Fruit fly (Drosophila melanogaster) whole organism, embryonic: ENCODE data around the gene Uck.

Experiments used
- Blimp-1 ChIP-seq: fragments of 200-800 bp; sonication (Bioruptor generic); optimal IDR thresholded peaks from 3 replicates; lab custom pipeline; 2018; ENCODE audit warnings: missing biosample characterization, missing genetic modification characterization, mild to moderate bottlenecking, moderate library complexity, missing genetic modification reagents
- BtbVII ChIP-seq: fragments of 200-800 bp; sonication (Bioruptor generic); optimal IDR thresholded peaks from 3 replicates; lab custom pipeline; 2017; ENCODE audit warnings: missing biosample characterization, mild to moderate bottlenecking, missing genetic modification characterization
- Bteb2 ChIP-seq: fragments of 200-800 bp; sonication (Bioruptor generic); optimal IDR thresholded peaks from 2 replicates; lab custom pipeline; 2016; ENCODE audit warnings: missing biosample characterization, missing genetic modification characterization
- CG10565 ChIP-seq: fragments of 200-800 bp; sonication (Bioruptor generic); optimal IDR thresholded peaks from 3 replicates; lab custom pipeline; 2016; ENCODE audit warnings: missing biosample characterization, mild to moderate bottlenecking, missing genetic modification characterization
- CG11560 ChIP-seq: fragments of 200-800 bp; sonication (Bioruptor generic); IDR thresholded peaks from 3 replicates; pipeline ENCODE4 v1.3.6; 2022; ENCODE audit warnings: missing biosample characterization, missing genetic modification characterization
- CG13424 ChIP-seq: fragments of 200-800 bp; sonication (Bioruptor generic); optimal IDR thresholded peaks from 2 replicates; lab custom pipeline; 2019; ENCODE audit warnings: missing biosample characterization, mild to moderate bottlenecking, missing genetic modification characterization, moderate library complexity
- CG14965 ChIP-seq: fragments of 200-800 bp; sonication (Bioruptor generic); optimal IDR thresholded peaks from 2 replicates; lab custom pipeline; 2016; ENCODE audit warnings: missing biosample characterization, missing genetic modification characterization, borderline replicate concordance
- CG17568 ChIP-seq: fragments of 200-800 bp; sonication (Bioruptor generic); optimal IDR thresholded peaks from 2 replicates; lab custom pipeline; 2018; ENCODE audit warnings: missing biosample characterization, mild to moderate bottlenecking, missing genetic modification characterization, moderate library complexity
- CG17829 ChIP-seq: fragments of 200-800 bp; optimal IDR thresholded peaks from 2 replicates; lab custom pipeline; 2019; ENCODE audit warnings: missing biosample characterization, mild to moderate bottlenecking, missing genetic modification characterization, moderate library complexity
- CG2202 ChIP-seq: fragments of 200-800 bp; sonication (Bioruptor generic); optimal IDR thresholded peaks from 2 replicates; lab custom pipeline; 2018; ENCODE audit warnings: missing biosample characterization, mild to moderate bottlenecking, missing genetic modification characterization
- CG30431 ChIP-seq: fragments of 200-800 bp; sonication (Bioruptor generic); optimal IDR thresholded peaks from 2 replicates; lab custom pipeline; 2017; ENCODE audit warnings: missing biosample characterization, missing genetic modification characterization
- CG31388 ChIP-seq: fragments of 200-800 bp; sonication (Bioruptor generic); optimal IDR thresholded peaks from 2 replicates; lab custom pipeline; 2016; ENCODE audit warnings: missing biosample characterization, missing genetic modification characterization
- CG31441 ChIP-seq: fragments of 200-800 bp; sonication (Bioruptor generic); IDR thresholded peaks from 2 replicates; pipeline ENCODE4 v1.3.6; 2022; ENCODE audit warnings: missing biosample characterization, missing genetic modification characterization
- CG4282 ChIP-seq: fragments of 200-800 bp; sonication (Bioruptor generic); optimal IDR thresholded peaks from 2 replicates; lab custom pipeline; 2016; ENCODE audit warnings: missing biosample characterization, missing genetic modification characterization
- CG4707 ChIP-seq: fragments of 200-800 bp; sonication (Bioruptor generic); optimal IDR thresholded peaks from 2 replicates; lab custom pipeline; 2018; ENCODE audit warnings: missing biosample characterization, mild to moderate bottlenecking, missing genetic modification characterization, moderate library complexity
- CG4730 ChIP-seq: fragments of 200-800 bp; sonication (Bioruptor generic); IDR thresholded peaks from 2 replicates; pipeline ENCODE4 v1.3.6; 2022; ENCODE audit warnings: missing biosample characterization, missing genetic modification characterization
- CG6254 ChIP-seq: fragments of 200-800 bp; sonication (Bioruptor generic); optimal IDR thresholded peaks from 3 replicates; lab custom pipeline; 2017; ENCODE audit warnings: mild to moderate bottlenecking, missing biosample characterization, missing genetic modification reagents, missing genetic modification characterization
- CG6689 ChIP-seq: fragments of 200-800 bp; sonication (Bioruptor generic); IDR thresholded peaks from 2 replicates; pipeline ENCODE4 v1.3.6; 2022; ENCODE audit warnings: missing biosample characterization, missing genetic modification characterization
- CG7372 ChIP-seq: fragments of 200-800 bp; sonication (Bioruptor generic); IDR thresholded peaks from 2 replicates; pipeline ENCODE4 v1.3.6; 2022; ENCODE audit warnings: missing biosample characterization, missing genetic modification characterization
- CG7556 ChIP-seq: fragments of 200-800 bp; sonication (Bioruptor generic); optimal IDR thresholded peaks from 2 replicates; lab custom pipeline; 2017; ENCODE audit warnings: missing biosample characterization, mild to moderate bottlenecking, missing genetic modification characterization
- CG7839 ChIP-seq: fragments of 200-800 bp; sonication (Bioruptor generic); optimal IDR thresholded peaks from 3 replicates; lab custom pipeline; 2018; ENCODE audit warnings: missing biosample characterization, mild to moderate bottlenecking, missing genetic modification characterization, moderate library complexity
- CG7987 ChIP-seq: fragments of 200-800 bp; sonication (Bioruptor generic); optimal IDR thresholded peaks from 2 replicates; lab custom pipeline; 2018; ENCODE audit warnings: missing biosample characterization, mild to moderate bottlenecking, missing genetic modification characterization, moderate library complexity
- CG8388 ChIP-seq: fragments of 200-800 bp; sonication (Bioruptor generic); optimal IDR thresholded peaks from 2 replicates; lab custom pipeline; 2019; ENCODE audit warnings: missing biosample characterization, mild to moderate bottlenecking, missing genetic modification characterization, moderate library complexity
- CG9437 ChIP-seq: fragments of 200-800 bp; sonication (Bioruptor generic); optimal IDR thresholded peaks from 2 replicates; lab custom pipeline; 2018; ENCODE audit warnings: missing biosample characterization, mild to moderate bottlenecking, missing genetic modification characterization
- D19B ChIP-seq: fragments of 200-800 bp; sonication (Bioruptor generic); optimal IDR thresholded peaks from 2 replicates; lab custom pipeline; 2017; ENCODE audit warnings: missing biosample characterization, mild to moderate bottlenecking, missing genetic modification characterization
- E2f1 ChIP-seq: fragments of 200-800 bp; sonication (Bioruptor generic); IDR thresholded peaks from 2 replicates; pipeline ENCODE4 v1.3.6; 2022; ENCODE audit warnings: missing biosample characterization, missing genetic modification characterization
- Gug ChIP-seq: fragments of 200-800 bp; sonication (Bioruptor generic); IDR thresholded peaks from 4 replicates; pipeline ENCODE4 v1.3.6; 2022; ENCODE audit warnings: missing biosample characterization, missing genetic modification characterization
- HLHmδ ChIP-seq: fragments of 200-800 bp; sonication (Bioruptor generic); optimal IDR thresholded peaks from 2 replicates; lab custom pipeline; 2018; ENCODE audit warnings: missing biosample characterization, mild to moderate bottlenecking, missing genetic modification characterization, moderate library complexity
- Hr3 ChIP-seq: fragments of 200-800 bp; sonication (Bioruptor generic); optimal IDR thresholded peaks from 3 replicates; lab custom pipeline; 2016; ENCODE audit warnings: missing biosample characterization, missing genetic modification characterization
- Hr51 ChIP-seq, 2 experiments: fragments of 200-800 bp; sonication (Bioruptor generic); optimal IDR thresholded peaks; 2 replicates in 1 of 2; 3 replicates in 1 of 2; lab custom pipeline; 2016 to 2018; ENCODE audit warnings: missing biosample characterization in 2 of 2, missing genetic modification characterization in 2 of 2, mild to moderate bottlenecking in 1 of 2, moderate library complexity in 1 of 2
- Lpt ChIP-seq: fragments of >200 bp; optimal IDR thresholded peaks from 2 replicates; lab custom pipeline; 2018; ENCODE audit warnings: missing biosample characterization, missing genetic modification characterization
- MTF-1 ChIP-seq: fragments of 200-800 bp; sonication (Bioruptor generic); optimal IDR thresholded peaks from 2 replicates; lab custom pipeline; 2018; ENCODE audit warnings: missing biosample characterization, mild to moderate bottlenecking, missing genetic modification characterization, borderline replicate concordance
- Neu2 ChIP-seq: fragments of 200-800 bp; sonication (Bioruptor generic); optimal IDR thresholded peaks from 3 replicates; lab custom pipeline; 2016; ENCODE audit warnings: missing biosample characterization, missing genetic modification characterization, borderline replicate concordance
- Oli ChIP-seq: fragments of 200-800 bp; sonication (Bioruptor generic); optimal IDR thresholded peaks from 2 replicates; lab custom pipeline; 2018; ENCODE audit warnings: missing biosample characterization, mild to moderate bottlenecking, missing genetic modification characterization, moderate library complexity
- Optix ChIP-seq: fragments of 200-800 bp; sonication (Bioruptor generic); IDR thresholded peaks from 3 replicates; pipeline ENCODE4 v1.3.6; 2022; ENCODE audit warnings: missing biosample characterization, missing genetic modification characterization
- Sox102F ChIP-seq: fragments of 200-800 bp; sonication (Bioruptor generic); optimal IDR thresholded peaks from 2 replicates; lab custom pipeline; 2018; ENCODE audit warnings: missing biosample characterization, mild to moderate bottlenecking, missing genetic modification characterization, moderate library complexity
- Xbp1 ChIP-seq: fragments of 200-800 bp; sonication (Bioruptor generic); optimal IDR thresholded peaks from 3 replicates; lab custom pipeline; 2016; ENCODE audit warnings: missing biosample characterization, mild to moderate bottlenecking, missing genetic modification characterization
- ato ChIP-seq: fragments of 200-800 bp; sonication (Bioruptor generic); IDR thresholded peaks from 2 replicates; pipeline ENCODE4 v1.3.6; 2022; ENCODE audit warnings: missing biosample characterization, missing genetic modification characterization; ENCODE audit not compliant: partially characterized antibody
- caup ChIP-seq: fragments of 200-800 bp; sonication (Bioruptor generic); optimal IDR thresholded peaks from 3 replicates; lab custom pipeline; 2017; ENCODE audit warnings: missing biosample characterization, mild to moderate bottlenecking, missing genetic modification characterization, moderate library complexity; ENCODE audit not compliant: severe bottlenecking
- chinmo ChIP-seq: fragments of 200-800 bp; sonication (Bioruptor generic); IDR thresholded peaks from 4 replicates; pipeline ENCODE4 v1.3.6; 2022; ENCODE audit warnings: missing biosample characterization, missing genetic modification characterization; ENCODE audit not compliant: partially characterized antibody
- gce ChIP-seq: fragments of 200-800 bp; sonication (Bioruptor generic); IDR thresholded peaks from 3 replicates; pipeline ENCODE4 v1.3.6; 2022; ENCODE audit warnings: missing biosample characterization, missing genetic modification characterization
- gcm2 ChIP-seq: fragments of 200-800 bp; sonication (Bioruptor generic); optimal IDR thresholded peaks from 2 replicates; lab custom pipeline; 2016; ENCODE audit warnings: missing biosample characterization, missing genetic modification characterization
- grn ChIP-seq: fragments of 200-800 bp; sonication (Bioruptor generic); optimal IDR thresholded peaks from 3 replicates; lab custom pipeline; 2017; ENCODE audit warnings: missing biosample characterization, missing genetic modification characterization
- nau ChIP-seq: fragments of 200-800 bp; sonication (Bioruptor generic); optimal IDR thresholded peaks from 3 replicates; lab custom pipeline; 2017; ENCODE audit warnings: missing biosample characterization, mild to moderate bottlenecking, missing genetic modification characterization, missing genetic modification reagents
- phol ChIP-seq: fragments of 200-800 bp; sonication (Bioruptor generic); optimal IDR thresholded peaks from 3 replicates; lab custom pipeline; 2018; ENCODE audit warnings: missing biosample characterization, mild to moderate bottlenecking, missing genetic modification characterization, moderate library complexity
- pita ChIP-seq: fragments of 200-800 bp; sonication (Bioruptor generic); optimal IDR thresholded peaks from 2 replicates; lab custom pipeline; 2017; ENCODE audit warnings: missing biosample characterization, mild to moderate bottlenecking, missing genetic modification characterization
- psq ChIP-seq: fragments of 200-800 bp; sonication (Bioruptor generic); optimal IDR thresholded peaks from 2 replicates; lab custom pipeline; 2017; ENCODE audit warnings: missing biosample characterization, missing genetic modification characterization
- stc ChIP-seq: fragments of 200-800 bp; sonication (Bioruptor generic); IDR thresholded peaks from 2 replicates; pipeline ENCODE4 v1.3.6; 2022; ENCODE audit warnings: missing biosample characterization, missing genetic modification characterization
- toy ChIP-seq: fragments of 200-800 bp; sonication (Bioruptor generic); IDR thresholded peaks from 2 replicates; pipeline ENCODE4 v1.3.6; 2022; ENCODE audit warnings: missing biosample characterization, missing genetic modification characterization
- zen ChIP-seq: fragments of 200-800 bp; sonication (Bioruptor generic); optimal IDR thresholded peaks from 3 replicates; lab custom pipeline; 2018; ENCODE audit warnings: missing biosample characterization, mild to moderate bottlenecking, missing genetic modification characterization, moderate library complexity

Gene Uck

DNA sequence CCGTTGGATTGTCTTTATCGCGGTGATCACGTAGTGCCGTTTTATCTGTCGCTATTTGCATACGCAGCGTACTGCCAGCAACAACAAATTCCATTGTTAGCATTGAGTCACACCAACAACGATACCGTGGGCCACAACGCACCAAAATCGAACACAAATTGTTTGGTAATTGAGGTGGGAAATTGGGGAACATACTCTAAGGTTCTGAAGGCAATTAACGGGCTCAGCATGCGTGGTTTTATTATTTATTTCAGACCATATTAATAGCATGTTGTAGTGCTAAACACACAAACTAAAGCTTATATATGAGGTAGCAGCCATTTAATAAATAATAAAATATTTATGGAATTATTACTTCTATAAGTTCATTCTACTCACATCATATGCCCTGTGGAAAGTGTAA lies 8.6 kb downstream of the Uck start (continued):
- no peak for TF ChIP-seq D19B (GFP tag; lab: Kevin White, UChicago)
- TF ChIP-seq CG8388 (GFP tag; lab: Kevin White, UChicago): peak; percentile 42
- peak; percentile 54 for TF ChIP-seq phol (tag; lab: Kevin White, UChicago)
- peak; percentile 62; the same call in 1 of the 4 replicates for TF ChIP-seq chinmo (GFP tag; lab: Robert Waterston, UW)
- peak; percentile 8 for TF ChIP-seq BtbVII (GFP tag; lab: Kevin White, UChicago)
- peak; percentile 89 for TF ChIP-seq CG4707
- TF ChIP-seq CG17829 (tag; lab: Kevin White, UChicago): peak; percentile 28
- no peak for TF ChIP-seq CG4730 (GFP tag; lab: Robert Waterston, UW)
- TF ChIP-seq Xbp1 (GFP tag; lab: Kevin White, UChicago): peak; percentile 1
- peak; percentile 32 for TF ChIP-seq CG9437 (GFP tag; lab: Kevin White, UChicago)
- TF ChIP-seq gcm2: peak; percentile 22
- TF ChIP-seq Optix: no peak
- peak; percentile 28 for TF ChIP-seq Hr3 (GFP tag; lab: Kevin White, UChicago)
- TF ChIP-seq Neu2 (GFP tag; lab: Kevin White, UChicago): no peak
- peak; percentile 16 for TF ChIP-seq grn
- no peak for TF ChIP-seq CG4282 (GFP tag; lab: Kevin White, UChicago)
- no peak for TF ChIP-seq CG14965 (GFP tag; lab: Kevin White, UChicago)
- no peak for TF ChIP-seq Lpt
- no peak for TF ChIP-seq Bteb2
- peak; percentile 25 for TF ChIP-seq CG7987 (GFP tag; lab: Kevin White, UChicago)
- peak in 1 of 2 experiments; percentile 18 for TF ChIP-seq Hr51 (GFP tag; optimal IDR thresholded peaks at IDR 0.05; lab: Kevin White, UChicago)
- peak; percentile 8 for TF ChIP-seq CG13424 (tag; lab: Kevin White, UChicago)
- no peak for TF ChIP-seq pita (GFP tag; lab: Kevin White, UChicago)
- TF ChIP-seq ato (GFP tag; lab: Robert Waterston, UW): no peak
- peak; percentile 65 for TF ChIP-seq HLHmδ (GFP tag; lab: Kevin White, UChicago)
- no peak for TF ChIP-seq CG30431 (GFP tag; lab: Kevin White, UChicago)
- no peak for TF ChIP-seq CG11560 (tag; lab: Robert Waterston, UW)
- TF ChIP-seq CG7556: peak; percentile 46
- peak; percentile 16 for TF ChIP-seq CG7839 (tag; lab: Kevin White, UChicago)
- TF ChIP-seq stc (GFP tag; lab: Robert Waterston, UW): peak; percentile 38; the same call in 1 of the 2 replicates
- TF ChIP-seq Sox102F: peak; percentile 33
- TF ChIP-seq Gug (GFP tag; lab: Robert Waterston, UW): no peak
- TF ChIP-seq CG10565 (GFP tag; lab: Kevin White, UChicago): no peak
- TF ChIP-seq MTF-1 (GFP tag; lab: Kevin White, UChicago): peak; percentile 23
- TF ChIP-seq caup (GFP tag; lab: Kevin White, UChicago): peak; percentile 17
- TF ChIP-seq CG7372 (GFP tag; lab: Robert Waterston, UW): no peak
- TF ChIP-seq CG31441 (GFP tag; lab: Robert Waterston, UW): peak; percentile 58
- TF ChIP-seq nau (GFP tag; lab: Kevin White, UChicago): peak; percentile 24
- TF ChIP-seq Oli (tag; lab: Kevin White, UChicago): peak; percentile 35
- peak; percentile 24 for TF ChIP-seq Blimp-1 (GFP tag; lab: Kevin White, UChicago)
- TF ChIP-seq CG17568 (GFP tag; lab: Kevin White, UChicago): no peak
- TF ChIP-seq CG6254: no peak
- TF ChIP-seq toy (GFP tag; lab: Robert Waterston, UW): no peak
- TF ChIP-seq E2f1 (GFP tag; lab: Robert Waterston, UW): 0 out of 2 replicates have a peak, but pooled peaks have one; percentile 16
- no peak for TF ChIP-seq CG2202 (tag; lab: Kevin White, UChicago)
- TF ChIP-seq gce: no peak
- TF ChIP-seq psq (GFP tag; lab: Kevin White, UChicago): no peak
- peak; percentile 44 for TF ChIP-seq CG6689 (GFP tag; lab: Robert Waterston, UW)
- no peak for TF ChIP-seq CG31388 (GFP tag; lab: Kevin White, UChicago)
- TF ChIP-seq zen (tag; lab: Kevin White, UChicago): peak; percentile 18
